Fruit fly (Drosophila melanogaster): ENCODE measurements around the gene Mesh1.

Mesh1 gene

dm6 chr3R:29153197-29153644 lies 49.1 kb downstream of the Mesh1 start, which contains the start of the genes Slbp and Rpn2 (continued):
- peak; percentile 5 for TF ChIP-seq az2 (GFP tag; optimal IDR thresholded peaks at IDR 0.05)
- peak; percentile 24 for TF ChIP-seq Sry-β (GFP tag; optimal IDR thresholded peaks at IDR 0.05)
- TF ChIP-seq BEAF-32 (GFP tag; optimal IDR thresholded peaks at IDR 0.05), result peak; percentile 97
- no peak for TF ChIP-seq Atf3 (GFP tag; optimal IDR thresholded peaks at IDR 0.05)
- TF ChIP-seq Dll (GFP tag; IDR thresholded peaks at IDR 0.05; ENCODE audit: partially characterized antibody), result peak; percentile 97
- TF ChIP-seq CG32532 (GFP tag; IDR thresholded peaks at IDR 0.05), result 0 out of 2 replicates have a peak, but pooled peaks have one; percentile 33
- no peak for TF ChIP-seq wdn (GFP tag; IDR thresholded peaks at IDR 0.05)
- TF ChIP-seq CG17829 (tag; optimal IDR thresholded peaks at IDR 0.05), result peak; percentile 64
- TF ChIP-seq tna (GFP tag; IDR thresholded peaks at IDR 0.05; ENCODE audit: partially characterized antibody), result peak; percentile 74
- TF ChIP-seq toy (GFP tag; IDR thresholded peaks at IDR 0.05), result no peak
- peak; percentile 85; the same call in 3 of the 4 replicates for TF ChIP-seq chinmo (GFP tag; IDR thresholded peaks at IDR 0.05; ENCODE audit: partially characterized antibody)
- TF ChIP-seq BtbVII (GFP tag; optimal IDR thresholded peaks at IDR 0.05), result no peak
- TF ChIP-seq CG4328 (GFP tag; optimal IDR thresholded peaks at IDR 0.05), result no peak
- TF ChIP-seq Sox102F (GFP tag; optimal IDR thresholded peaks at IDR 0.05), result no peak
- no peak for TF ChIP-seq Optix (GFP tag; IDR thresholded peaks at IDR 0.05)
- TF ChIP-seq CG7745 (tag; optimal IDR thresholded peaks at IDR 0.05), result no peak
- TF ChIP-seq Dip2 (GFP tag; IDR thresholded peaks at IDR 0.05), result no peak
- no peak for TF ChIP-seq Mad (GFP tag; optimal IDR thresholded peaks at IDR 0.05)
- no peak for TF ChIP-seq kni (GFP tag; optimal IDR thresholded peaks at IDR 0.05)
- no peak for TF ChIP-seq Mes4 (GFP tag; optimal IDR thresholded peaks at IDR 0.05)
- TF ChIP-seq CG4617 (GFP tag; optimal IDR thresholded peaks at IDR 0.05; ENCODE audit: borderline replicate concordance), result peak; percentile 89
- peak; percentile 29 for TF ChIP-seq nerfin-1 (tag; optimal IDR thresholded peaks at IDR 0.05)
- peak; percentile 70 for TF ChIP-seq mam (GFP tag; optimal IDR thresholded peaks at IDR 0.05)
- peak; percentile 87 for TF ChIP-seq CG42726 (GFP tag; IDR thresholded peaks at IDR 0.05; ENCODE audit: partially characterized antibody)
- no peak for TF ChIP-seq Ssrp (tag; optimal IDR thresholded peaks at IDR 0.05)
- TF ChIP-seq vfl (GFP tag; optimal IDR thresholded peaks at IDR 0.05), result peak; percentile 45
- no peak for TF ChIP-seq CG13123 (GFP tag; optimal IDR thresholded peaks at IDR 0.05)
- TF ChIP-seq CG6813 (GFP tag; optimal IDR thresholded peaks at IDR 0.05), result no peak
- TF ChIP-seq Ets97D (GFP tag; optimal IDR thresholded peaks at IDR 0.05), result peak; percentile 87
- no peak for TF ChIP-seq CG5953 (GFP tag; IDR thresholded peaks at IDR 0.05)
- TF ChIP-seq knrl (GFP tag; IDR thresholded peaks at IDR 0.05; ENCODE audit: partially characterized antibody), result peak; percentile 94
- TF ChIP-seq CG9215 (GFP tag; IDR thresholded peaks at IDR 0.05), result no peak
- TF ChIP-seq CG6854 (GFP tag; optimal IDR thresholded peaks at IDR 0.05), result no peak
- peak; percentile 15 for TF ChIP-seq Bteb2 (GFP tag; optimal IDR thresholded peaks at IDR 0.05)
- TF ChIP-seq Gug (GFP tag; IDR thresholded peaks at IDR 0.05), result peak; percentile 17; the same call in 1 of the 4 replicates
- TF ChIP-seq ab (GFP tag; optimal IDR thresholded peaks at IDR 0.05), result no peak
- peak; percentile 98 for TF ChIP-seq CG13287 (GFP tag; IDR thresholded peaks at IDR 0.05; ENCODE audit: partially characterized antibody)
- peak; percentile 2 for TF ChIP-seq CG12942 (GFP tag; optimal IDR thresholded peaks at IDR 0.05)
- TF ChIP-seq Dp (GFP tag; optimal IDR thresholded peaks at IDR 0.05), result peak; percentile 74
- no peak for TF ChIP-seq Eip74EF (GFP tag; optimal IDR thresholded peaks at IDR 0.05)
- TF ChIP-seq CG15011 (GFP tag; optimal IDR thresholded peaks at IDR 0.05), result no peak
- no peak for TF ChIP-seq TFAM (GFP tag; optimal IDR thresholded peaks at IDR 0.05)
- peak; percentile 95 for TF ChIP-seq CG2116 (GFP tag; optimal IDR thresholded peaks at IDR 0.05)
- TF ChIP-seq jumu (GFP tag; optimal IDR thresholded peaks at IDR 0.05), result peak; percentile 76
- TF ChIP-seq bab2 (GFP tag; optimal IDR thresholded peaks at IDR 0.05), result peak; percentile 34
- TF ChIP-seq CG3281 (GFP tag; optimal IDR thresholded peaks at IDR 0.05), result peak; percentile 20
- TF ChIP-seq C15 (GFP tag; IDR thresholded peaks at IDR 0.05), result no peak
- TF ChIP-seq eve (GFP tag; optimal IDR thresholded peaks at IDR 0.05), result no peak
- no peak for TF ChIP-seq Hey (tag; optimal IDR thresholded peaks at IDR 0.05)
- no peak for TF ChIP-seq sr (GFP tag; IDR thresholded peaks at IDR 0.05)
